Fruit fly (Drosophila melanogaster) whole organism, embryonic: ENCODE data around the gene Tis11.

ENCODE experiments used
- Atf6 ChIP-seq: fragments of 200-800 bp; sonication (Bioruptor generic); IDR thresholded peaks from 2 replicates; pipeline ENCODE4 v1.3.6; 2022; ENCODE audit warnings: missing biosample characterization, missing genetic modification characterization
- B-H2 ChIP-seq: fragments of 200-800 bp; sonication (Bioruptor generic); optimal IDR thresholded peaks from 2 replicates; lab custom pipeline; 2018; ENCODE audit warnings: missing biosample characterization, mild to moderate bottlenecking, missing genetic modification characterization
- CG10147 ChIP-seq: fragments of 200-800 bp; sonication (Bioruptor generic); optimal IDR thresholded peaks from 2 replicates; lab custom pipeline; 2019; ENCODE audit warnings: missing biosample characterization, mild to moderate bottlenecking, missing genetic modification characterization, moderate library complexity
- CG15514 ChIP-seq: fragments of 200-800 bp; sonication (Bioruptor generic); optimal IDR thresholded peaks from 3 replicates; lab custom pipeline; 2017; ENCODE audit warnings: missing biosample characterization, missing genetic modification characterization, mild to moderate bottlenecking, moderate library complexity, missing genetic modification reagents
- CG15601 ChIP-seq: fragments of 200-800 bp; sonication (Bioruptor generic); optimal IDR thresholded peaks from 3 replicates; lab custom pipeline; 2019; ENCODE audit warnings: missing biosample characterization, mild to moderate bottlenecking, missing genetic modification characterization, moderate library complexity
- CG1602 ChIP-seq: fragments of 200-800 bp; sonication (Bioruptor generic); optimal IDR thresholded peaks from 3 replicates; lab custom pipeline; 2016; ENCODE audit warnings: missing biosample characterization, missing genetic modification characterization
- CG17359 ChIP-seq: fragments of 200-800 bp; sonication (Bioruptor generic); optimal IDR thresholded peaks from 3 replicates; lab custom pipeline; 2018; ENCODE audit warnings: missing biosample characterization, mild to moderate bottlenecking, missing genetic modification characterization, moderate library complexity
- CG1792 ChIP-seq: fragments of 200-800 bp; sonication (Bioruptor generic); optimal IDR thresholded peaks from 2 replicates; lab custom pipeline; 2016; ENCODE audit warnings: missing biosample characterization, missing genetic modification characterization
- CG31224 ChIP-seq: fragments of 200-800 bp; sonication (Bioruptor generic); IDR thresholded peaks from 2 replicates; pipeline ENCODE4 v1.3.6; 2022; ENCODE audit warnings: missing biosample characterization, missing genetic modification characterization
- CG32772 ChIP-seq: fragments of 200-800 bp; sonication (Bioruptor generic); IDR thresholded peaks from 2 replicates; pipeline ENCODE4 v1.3.6; 2022; ENCODE audit warnings: missing biosample characterization, missing genetic modification characterization
- CG3847 ChIP-seq: fragments of 200-800 bp; sonication (Bioruptor generic); IDR thresholded peaks from 2 replicates; pipeline ENCODE4 v1.3.6; 2022; ENCODE audit warnings: missing biosample characterization, missing genetic modification characterization
- CG4282 ChIP-seq: fragments of 200-800 bp; sonication (Bioruptor generic); optimal IDR thresholded peaks from 2 replicates; lab custom pipeline; 2016; ENCODE audit warnings: missing biosample characterization, missing genetic modification characterization
- CG6683 ChIP-seq: fragments of 200-800 bp; sonication (Bioruptor generic); optimal IDR thresholded peaks from 2 replicates; lab custom pipeline; 2017; ENCODE audit warnings: missing biosample characterization, mild to moderate bottlenecking, missing genetic modification characterization, missing genetic modification reagents
- CG7372 ChIP-seq: fragments of 200-800 bp; sonication (Bioruptor generic); IDR thresholded peaks from 2 replicates; pipeline ENCODE4 v1.3.6; 2022; ENCODE audit warnings: missing biosample characterization, missing genetic modification characterization
- CG7556 ChIP-seq: fragments of 200-800 bp; sonication (Bioruptor generic); optimal IDR thresholded peaks from 2 replicates; lab custom pipeline; 2017; ENCODE audit warnings: missing biosample characterization, mild to moderate bottlenecking, missing genetic modification characterization
- CG7745 ChIP-seq: fragments of 200-800 bp; sonication (Bioruptor generic); optimal IDR thresholded peaks from 2 replicates; lab custom pipeline; 2018; ENCODE audit warnings: missing biosample characterization, mild to moderate bottlenecking, missing genetic modification characterization, moderate library complexity
- CG8290 ChIP-seq, 3 experiments: fragments of 200-800 bp; sonication (Bioruptor generic); optimal IDR thresholded peaks; 2 replicates each; lab custom pipeline; 2016 to 2019; ENCODE audit warnings: missing biosample characterization in 3 of 3, missing genetic modification characterization in 3 of 3, mild to moderate bottlenecking in 2 of 3, moderate library complexity in 1 of 3
- CG9727 ChIP-seq: fragments of 200-800 bp; sonication (Bioruptor generic); optimal IDR thresholded peaks from 3 replicates; lab custom pipeline; 2017; ENCODE audit warnings: missing biosample characterization, mild to moderate bottlenecking, missing genetic modification characterization
- CG9797 ChIP-seq: fragments of 200-800 bp; sonication (Bioruptor generic); optimal IDR thresholded peaks from 3 replicates; lab custom pipeline; 2018; ENCODE audit warnings: missing biosample characterization, mild to moderate bottlenecking, missing genetic modification characterization
- Chrac-16 ChIP-seq: fragments of 200-800 bp; sonication (Bioruptor generic); optimal IDR thresholded peaks from 3 replicates; lab custom pipeline; 2016; ENCODE audit warnings: missing biosample characterization, missing genetic modification characterization
- Dbx ChIP-seq: fragments of 200-800 bp; sonication (Bioruptor generic); IDR thresholded peaks from 3 replicates; pipeline ENCODE4 v1.3.6; 2022; ENCODE audit warnings: missing biosample characterization, missing genetic modification characterization
- Dfd ChIP-seq, 2 experiments: fragments of >200 bp; optimal IDR thresholded peaks; 2 replicates each; lab custom pipeline; 2017; ENCODE audit warnings: missing biosample characterization in 2 of 2, missing genetic modification characterization in 2 of 2
- Gsc ChIP-seq: fragments of 200-800 bp; sonication (Bioruptor generic); IDR thresholded peaks from 2 replicates; pipeline ENCODE4 v1.3.6; 2022; ENCODE audit warnings: missing biosample characterization, missing genetic modification characterization
- Hey ChIP-seq: fragments of 200-800 bp; sonication (Bioruptor generic); optimal IDR thresholded peaks from 3 replicates; lab custom pipeline; 2018; ENCODE audit warnings: missing biosample characterization, mild to moderate bottlenecking, missing genetic modification characterization
- Lhr ChIP-seq: fragments of 200-800 bp; sonication (Bioruptor generic); optimal IDR thresholded peaks from 3 replicates; lab custom pipeline; 2017; ENCODE audit warnings: mild to moderate bottlenecking, missing biosample characterization, missing genetic modification reagents, missing genetic modification characterization
- NfI ChIP-seq: fragments of 200-800 bp; sonication (Bioruptor generic); optimal IDR thresholded peaks from 3 replicates; lab custom pipeline; 2018; ENCODE audit warnings: missing biosample characterization, mild to moderate bottlenecking, missing genetic modification characterization, moderate library complexity
- Opbp ChIP-seq: fragments of 200-800 bp; sonication (Bioruptor generic); IDR thresholded peaks from 3 replicates; pipeline ENCODE4 v1.3.6; 2022; ENCODE audit warnings: missing biosample characterization, missing genetic modification characterization; ENCODE audit not compliant: partially characterized antibody
- Ravus ChIP-seq: fragments of 200-800 bp; sonication (Bioruptor generic); IDR thresholded peaks from 2 replicates; pipeline ENCODE4 v1.3.6; 2022; ENCODE audit warnings: missing biosample characterization, missing genetic modification characterization
- ab ChIP-seq: fragments of 200-800 bp; sonication (Bioruptor generic); optimal IDR thresholded peaks from 2 replicates; lab custom pipeline; 2016; ENCODE audit warnings: missing biosample characterization, missing genetic modification characterization
- abd-A ChIP-seq: fragments of 200-800 bp; sonication (Bioruptor generic); optimal IDR thresholded peaks from 3 replicates; lab custom pipeline; 2019; ENCODE audit warnings: missing biosample characterization, mild to moderate bottlenecking, missing genetic modification characterization, moderate library complexity
- amos ChIP-seq: fragments of 200-800 bp; sonication (Bioruptor generic); IDR thresholded peaks from 2 replicates; pipeline ENCODE4 v1.3.6; 2022; ENCODE audit warnings: missing biosample characterization, missing genetic modification characterization; ENCODE audit not compliant: partially characterized antibody
- aop ChIP-seq: fragments of 200-800 bp; sonication (Bioruptor generic); IDR thresholded peaks from 2 replicates; pipeline ENCODE4 v1.3.6; 2022; ENCODE audit warnings: missing biosample characterization, missing genetic modification characterization
- az2 ChIP-seq: fragments of 200-800 bp; sonication (Bioruptor generic); optimal IDR thresholded peaks from 3 replicates; lab custom pipeline; 2016; ENCODE audit warnings: missing biosample characterization, missing genetic modification characterization
- bowl ChIP-seq: fragments of 200-800 bp; sonication (Bioruptor generic); IDR thresholded peaks from 2 replicates; pipeline ENCODE4 v1.3.6; 2022; ENCODE audit warnings: missing biosample characterization, missing genetic modification characterization
- caup ChIP-seq: fragments of 200-800 bp; sonication (Bioruptor generic); optimal IDR thresholded peaks from 3 replicates; lab custom pipeline; 2017; ENCODE audit warnings: missing biosample characterization, mild to moderate bottlenecking, missing genetic modification characterization, moderate library complexity; ENCODE audit not compliant: severe bottlenecking
- crc ChIP-seq: fragments of 200-800 bp; sonication (Bioruptor generic); optimal IDR thresholded peaks from 2 replicates; lab custom pipeline; 2016; ENCODE audit warnings: missing biosample characterization, missing genetic modification characterization
- crol ChIP-seq: fragments of 200-800 bp; sonication (Bioruptor generic); IDR thresholded peaks from 2 replicates; pipeline ENCODE4 v1.3.6; 2022; ENCODE audit warnings: missing biosample characterization, missing genetic modification characterization
- fd96Cb ChIP-seq: fragments of 200-800 bp; sonication (Bioruptor generic); optimal IDR thresholded peaks from 2 replicates; lab custom pipeline; 2018; ENCODE audit warnings: missing biosample characterization, mild to moderate bottlenecking, missing genetic modification characterization, moderate library complexity
- ftz-f1 ChIP-seq: fragments of 200-800 bp; sonication (Bioruptor generic); optimal IDR thresholded peaks from 2 replicates; lab custom pipeline; 2016; ENCODE audit warnings: missing biosample characterization, missing genetic modification characterization
- gsb ChIP-seq: fragments of 200-800 bp; sonication (Bioruptor generic); IDR thresholded peaks from 2 replicates; pipeline ENCODE4 v1.3.6; 2022; ENCODE audit warnings: missing biosample characterization, missing genetic modification characterization
- h ChIP-seq: fragments of >200 bp; optimal IDR thresholded peaks from 2 replicates; lab custom pipeline; 2017
- hb ChIP-seq: fragments of 200-800 bp; sonication (Bioruptor generic); IDR thresholded peaks from 3 replicates; pipeline ENCODE4 v1.3.6; 2022; ENCODE audit warnings: missing biosample characterization, missing genetic modification characterization; ENCODE audit not compliant: partially characterized antibody
- lmd ChIP-seq: fragments of 200-800 bp; sonication (Bioruptor generic); IDR thresholded peaks from 2 replicates; pipeline ENCODE4 v1.3.6; 2022; ENCODE audit warnings: missing biosample characterization, missing genetic modification characterization
- lov ChIP-seq, 2 experiments: fragments of 200-800 bp in 1 of 2; fragments of >200 bp in 1 of 2; sonication (Bioruptor generic) in 1 of 2; IDR thresholded peaks in 1 of 2; optimal IDR thresholded peaks in 1 of 2; 2 replicates in 1 of 2; 3 replicates in 1 of 2; pipeline versions ENCODE4 v1.3.6 to Lab custom; 2017 to 2022; ENCODE audit warnings: missing biosample characterization in 1 of 2, missing genetic modification characterization in 1 of 2
- mam ChIP-seq: fragments of 200-800 bp; sonication (Bioruptor generic); optimal IDR thresholded peaks from 3 replicates; lab custom pipeline; 2016; ENCODE audit warnings: missing biosample characterization, missing genetic modification characterization
- p53 ChIP-seq: fragments of 200-800 bp; sonication (Bioruptor generic); optimal IDR thresholded peaks from 2 replicates; lab custom pipeline; 2016; ENCODE audit warnings: missing biosample characterization, missing genetic modification characterization
- psq ChIP-seq: fragments of 200-800 bp; sonication (Bioruptor generic); optimal IDR thresholded peaks from 2 replicates; lab custom pipeline; 2017; ENCODE audit warnings: missing biosample characterization, missing genetic modification characterization
- sens ChIP-seq: fragments of 200-800 bp; sonication (Bioruptor generic); peaks from one replicate; lab custom pipeline; 2016; ENCODE audit warnings: missing biosample characterization, missing genetic modification characterization
- sim ChIP-seq: fragments of 200-800 bp; sonication (Bioruptor generic); IDR thresholded peaks from 2 replicates; pipeline ENCODE4 v1.3.6; 2022; ENCODE audit warnings: missing biosample characterization, missing genetic modification characterization
- so ChIP-seq: fragments of 200-800 bp; sonication (Bioruptor generic); IDR thresholded peaks from 3 replicates; pipeline ENCODE4 v1.3.6; 2022; ENCODE audit warnings: missing biosample characterization, missing genetic modification characterization
- stwl ChIP-seq: fragments of 200-800 bp; sonication (Bioruptor generic); optimal IDR thresholded peaks from 3 replicates; lab custom pipeline; 2018; ENCODE audit warnings: missing biosample characterization, mild to moderate bottlenecking, missing genetic modification characterization, moderate library complexity
- vfl ChIP-seq: fragments of 200-800 bp; sonication (Bioruptor generic); optimal IDR thresholded peaks from 2 replicates; lab custom pipeline; 2016; ENCODE audit warnings: missing biosample characterization, missing genetic modification characterization

Tis11 gene

dm6 chrX:12719940-12720355, 60.7 kb downstream of the Tis11 start (continued):
- TF ChIP-seq lov (optimal IDR thresholded peaks at IDR 0.05; lab: Kevin White, UChicago), result no peak
- no peak for TF ChIP-seq lov (GFP tag; IDR thresholded peaks at IDR 0.05; lab: Robert Waterston, UW)
- TF ChIP-seq Atf6 (GFP tag; lab: Robert Waterston, UW), result no peak
- TF ChIP-seq Dfd (GFP tag; optimal IDR thresholded peaks at IDR 0.05; lab: Kevin White, UChicago), result no peak
- TF ChIP-seq Opbp (GFP tag; lab: Robert Waterston, UW), result no peak
- TF ChIP-seq Chrac-16, result no peak
- TF ChIP-seq stwl (tag; lab: Kevin White, UChicago), result no peak
- TF ChIP-seq amos (GFP tag; lab: Robert Waterston, UW), result no peak
- no peak for TF ChIP-seq Gsc
- TF ChIP-seq vfl (GFP tag; lab: Kevin White, UChicago), result no peak
- TF ChIP-seq so (GFP tag; lab: Robert Waterston, UW), result no peak
- TF ChIP-seq CG9727, result no peak
- no peak for TF ChIP-seq Dbx (GFP tag; lab: Robert Waterston, UW)
- no peak for TF ChIP-seq fd96Cb (tag; lab: Kevin White, UChicago)
- TF ChIP-seq mam (GFP tag; lab: Kevin White, UChicago), result no peak
- no peak for TF ChIP-seq Lhr (GFP tag; lab: Kevin White, UChicago)
- TF ChIP-seq CG7745, result no peak
- no peak for TF ChIP-seq caup (GFP tag; lab: Kevin White, UChicago)
- TF ChIP-seq Ravus (GFP tag; lab: Robert Waterston, UW), result no peak
- TF ChIP-seq abd-A, result peak; percentile 71
- TF ChIP-seq CG15601 (tag; lab: Kevin White, UChicago), result no peak
- TF ChIP-seq CG31224, result no peak
- TF ChIP-seq sens (GFP tag; lab: Kevin White, UChicago), result no peak
- no peak for TF ChIP-seq CG17359 (tag; lab: Kevin White, UChicago)
- TF ChIP-seq B-H2, result no peak
- no peak for TF ChIP-seq CG9797
- no peak for TF ChIP-seq CG1792 (GFP tag; lab: Kevin White, UChicago)
- TF ChIP-seq CG4282, result no peak
- no peak for TF ChIP-seq az2 (GFP tag; lab: Kevin White, UChicago)
- TF ChIP-seq ab (GFP tag; lab: Kevin White, UChicago), result no peak
- TF ChIP-seq CG3847 (GFP tag; lab: Robert Waterston, UW), result no peak
- peak; percentile 55 for TF ChIP-seq CG8290 (GFP tag; optimal IDR thresholded peaks at IDR 0.05; lab: Kevin White, UChicago)
- peak; percentile 12 to 88 for TF ChIP-seq CG8290 (tag; optimal IDR thresholded peaks at IDR 0.05; lab: Kevin White, UChicago)
- TF ChIP-seq crol (GFP tag; lab: Robert Waterston, UW), result peak; percentile 63; the same call in 1 of the 2 replicates
- TF ChIP-seq CG10147 (GFP tag; lab: Kevin White, UChicago), result no peak
- TF ChIP-seq Hey (tag; lab: Kevin White, UChicago), result no peak
- peak; percentile 15 for TF ChIP-seq psq (GFP tag; lab: Kevin White, UChicago)
- no peak for TF ChIP-seq bowl (GFP tag; lab: Robert Waterston, UW)
- TF ChIP-seq gsb (GFP tag; lab: Robert Waterston, UW), result no peak
- no peak for TF ChIP-seq CG1602 (GFP tag; lab: Kevin White, UChicago)
- TF ChIP-seq lmd, result no peak
- no peak for TF ChIP-seq h
- no peak for TF ChIP-seq NfI (GFP tag; lab: Kevin White, UChicago)
- TF ChIP-seq CG6683, result no peak
- TF ChIP-seq p53 (GFP tag; lab: Kevin White, UChicago), result no peak
- TF ChIP-seq CG7556, result no peak
- TF ChIP-seq crc (GFP tag; lab: Kevin White, UChicago), result no peak
- TF ChIP-seq sim (GFP tag; lab: Robert Waterston, UW), result 0 out of 2 replicates have a peak, but pooled peaks have one; percentile 19
- no peak for TF ChIP-seq CG32772 (GFP tag; lab: Robert Waterston, UW)
- no peak for TF ChIP-seq ftz-f1 (GFP tag; lab: Kevin White, UChicago)
- no peak for TF ChIP-seq aop
- TF ChIP-seq CG7372 (GFP tag; lab: Robert Waterston, UW), result no peak
- TF ChIP-seq CG15514 (GFP tag; lab: Kevin White, UChicago), result no peak
- no peak for TF ChIP-seq hb (GFP tag; lab: Robert Waterston, UW)
